Worm (Caenorhabditis elegans): ENCODE data around the gene T24B8.7.

DNA sequence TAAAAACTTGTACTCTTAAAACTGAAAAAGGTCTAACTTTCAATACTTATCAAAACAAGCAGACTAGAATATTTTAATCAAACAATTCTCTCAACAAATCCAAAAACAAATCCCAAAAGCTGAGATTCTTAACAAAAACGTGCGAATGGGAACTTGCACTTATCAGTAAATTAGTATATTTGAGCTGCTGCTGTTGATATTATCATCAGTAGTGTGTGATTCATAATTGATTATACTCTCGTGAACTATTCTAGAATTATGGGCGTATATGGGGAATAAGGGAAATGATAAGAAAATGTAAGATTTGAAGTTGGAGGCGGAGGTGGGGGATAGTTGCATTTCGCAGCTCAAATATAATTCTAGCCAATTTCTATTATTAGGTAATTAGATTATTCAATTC lies 39.3 kb downstream of the T24B8.7 start:
- TF ChIP-seq blmp-1 (tag; optimal IDR thresholded peaks at IDR 0.05; ENCODE audit: insufficient read depth) (no peak), nhr-6 (tag; optimal IDR thresholded peaks at IDR 0.05) (no peak), unc-39 (tag; optimal IDR thresholded peaks at IDR 0.05) (no peak), mdl-1 (tag; optimal IDR thresholded peaks at IDR 0.05) (no peak), alr-1 (tag; optimal IDR thresholded peaks at IDR 0.05) (no peak), nhr-10 (tag; optimal IDR thresholded peaks at IDR 0.05) (no peak), sma-3 (GFP tag; optimal IDR thresholded peaks at IDR 0.05) (no peak), nhr-12 (tag; optimal IDR thresholded peaks at IDR 0.05) (no peak), unc-62 (GFP tag; optimal IDR thresholded peaks at IDR 0.05) (no peak), ztf-4 (tag; optimal IDR thresholded peaks at IDR 0.05) (no peak), ceh-82 (tag; optimal IDR thresholded peaks at IDR 0.05) (no peak), ztf-11 (tag; optimal IDR thresholded peaks at IDR 0.05) (no peak)

All from whole organism, L2 larva.